Worm (Caenorhabditis elegans): ENCODE measurements around the gene prx-5.

Gene prx-5

ce11 chrII:8691344-8691960 lies 13.2 kb upstream of the prx-5 start, which contains the start of gene C34C6.3:
TSS of gene C34C6.3 (plus strand) at chrII:8691910.
- TF ChIP-seq hlh-13 (GFP tag; optimal IDR thresholded peaks at IDR 0.05) (no peak), ceh-2 (tag; optimal IDR thresholded peaks at IDR 0.05) (no peak), tbx-2 (tag; optimal IDR thresholded peaks at IDR 0.05) (no peak), pha-2 (tag; optimal IDR thresholded peaks at IDR 0.05) (no peak), fax-1 (tag; optimal IDR thresholded peaks at IDR 0.05) (no peak), pat-9 (tag; optimal IDR thresholded peaks at IDR 0.05) (no peak), elt-2 (tag; optimal IDR thresholded peaks at IDR 0.05) (no peak), dmd-4 (tag; optimal IDR thresholded peaks at IDR 0.05; ENCODE audit: borderline replicate concordance) (no peak), nfya-1 (tag; optimal IDR thresholded peaks at IDR 0.05) (no peak), unc-55 (GFP tag; optimal IDR thresholded peaks at IDR 0.05) (no peak), zip-5 (tag; optimal IDR thresholded peaks at IDR 0.05) (no peak), C38D4.7 (GFP tag; optimal IDR thresholded peaks at IDR 0.05) (no peak), ceh-6 (GFP tag; optimal IDR thresholded peaks at IDR 0.05) (no peak), nhr-11 (tag; optimal IDR thresholded peaks at IDR 0.05) (no peak), fkh-10 (GFP tag; optimal IDR thresholded peaks at IDR 0.05) (no peak), ahr-1 (tag; optimal IDR thresholded peaks at IDR 0.05) (no peak), ceh-45 (GFP tag; IDR thresholded peaks at IDR 0.05) (no peak), hlh-6 (tag; optimal IDR thresholded peaks at IDR 0.05) (no peak), tbx-7 (tag; optimal IDR thresholded peaks at IDR 0.05) (no peak)

- no peak for TF ChIP-seq hlh-6 (tag; optimal IDR thresholded peaks at IDR 0.05)
Observed at ce11 chrII:8695783-8696182, 8.8 kb upstream of the prx-5 start, which contains the start of gene C34C6.10. TSS of gene C34C6.10 (minus strand) at chrII:8695883.

- TF ChIP-seq nhr-11 (tag; optimal IDR thresholded peaks at IDR 0.05), result no peak
Observed at ce11 chrII:8698828-8699227, 5.8 kb upstream of the prx-5 start, which contains the start of gene chdh-1. TSS of gene chdh-1 (minus strand) at chrII:8698928.

DNA sequence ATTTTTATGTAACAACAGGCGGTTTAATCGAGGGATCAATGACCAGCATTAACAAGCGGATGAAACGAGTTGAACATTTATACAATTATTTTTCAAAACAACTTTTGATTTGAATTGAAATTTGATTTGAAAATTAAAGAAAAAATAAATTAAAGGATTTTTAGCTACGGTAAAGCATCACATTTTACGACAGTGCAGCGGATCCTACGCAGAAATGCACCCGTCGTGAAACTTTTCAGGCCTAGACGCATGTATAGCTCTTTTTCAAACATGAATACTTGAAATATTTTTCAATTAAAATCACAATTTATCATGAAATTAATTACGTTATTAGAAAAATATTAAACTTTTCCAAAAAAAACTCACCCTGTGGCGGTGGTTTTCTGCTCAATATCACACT lies 3.6 kb upstream of the prx-5 start:
- TF ChIP-seq F13H6.1 (tag; optimal IDR thresholded peaks at IDR 0.05), result no peak
- no peak for TF ChIP-seq pha-2 (tag; optimal IDR thresholded peaks at IDR 0.05)
- TF ChIP-seq nhr-11 (tag; optimal IDR thresholded peaks at IDR 0.05), result no peak
- TF ChIP-seq pha-4 (tag; optimal IDR thresholded peaks at IDR 0.05), result no peak
- TF ChIP-seq eyg-1 (tag; optimal IDR thresholded peaks at IDR 0.05), result no peak
- TF ChIP-seq hlh-30 (tag; optimal IDR thresholded peaks at IDR 0.05; ENCODE audit: insufficient read depth), result no peak
- no peak for TF ChIP-seq ahr-1 (tag; optimal IDR thresholded peaks at IDR 0.05)
- no peak for TF ChIP-seq fax-1 (tag; optimal IDR thresholded peaks at IDR 0.05)
- no peak for TF ChIP-seq tbx-2 (tag; optimal IDR thresholded peaks at IDR 0.05)
- TF ChIP-seq ceh-45 (GFP tag; IDR thresholded peaks at IDR 0.05), result no peak
- TF ChIP-seq hlh-6 (tag; optimal IDR thresholded peaks at IDR 0.05), result no peak

DNA sequence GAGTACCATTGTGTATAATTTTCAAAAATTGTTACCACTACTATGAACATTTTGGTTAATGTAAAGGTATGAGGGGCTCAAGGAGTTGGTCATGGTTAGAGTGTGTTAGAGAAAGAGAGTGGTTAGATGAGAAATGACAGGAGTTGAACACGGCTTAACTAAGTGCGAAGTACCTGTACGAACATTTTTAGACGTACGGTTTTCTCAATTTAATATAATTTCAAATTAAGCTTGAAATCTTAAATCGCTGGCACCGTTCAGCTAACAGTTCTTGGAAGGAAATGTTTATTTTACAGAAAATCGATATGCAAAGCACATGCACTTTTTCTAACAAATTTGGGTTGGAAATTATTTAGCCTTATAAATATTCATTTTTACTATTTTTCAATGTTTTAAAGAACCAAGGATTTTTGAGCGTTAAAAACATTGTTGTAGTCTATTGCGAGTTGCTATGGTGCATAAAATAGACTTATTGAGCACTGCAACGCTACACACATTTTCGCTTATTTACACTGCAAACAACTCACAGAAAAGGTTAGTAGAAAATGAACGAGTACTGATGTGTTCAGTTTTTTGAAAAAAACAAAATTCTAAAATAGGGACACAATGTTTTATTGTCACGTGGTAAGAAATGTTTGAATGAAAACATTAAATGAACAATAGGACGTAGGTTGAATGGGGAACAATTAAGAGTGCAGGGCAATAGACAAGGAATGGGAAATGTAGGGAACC lies 2.8 kb upstream of the prx-5 start, which contains the start of gene sphk-1:
Gene sphk-1 (minus strand): TSS at position 51 of the 732 bp plus-strand sequence.
- TF ChIP-seq hlh-30 (tag; optimal IDR thresholded peaks at IDR 0.05; ENCODE audit: insufficient read depth), result peak; percentile 26
- TF ChIP-seq K02D7.2 (tag; optimal IDR thresholded peaks at IDR 0.05), result no peak
- TF ChIP-seq sox-2 (GFP tag; IDR thresholded peaks at IDR 0.05), result peak; percentile 19; the same call in 1 of the 2 replicates
- TF ChIP-seq ceh-31 (tag; optimal IDR thresholded peaks at IDR 0.05), result no peak

ce11 chrII:8703729-8704128 lies 895 bp upstream of the prx-5 start, which contains the start of gene ceh-7:
TSS of gene ceh-7 (minus strand) at chrII:8703829.
- no peak for TF ChIP-seq pax-1 (tag; optimal IDR thresholded peaks at IDR 0.05)
- TF ChIP-seq ceh-30 (tag; optimal IDR thresholded peaks at IDR 0.05), result no peak
- TF ChIP-seq odd-2 (tag; optimal IDR thresholded peaks at IDR 0.05), result no peak
- no peak for TF ChIP-seq ets-4 (tag; optimal IDR thresholded peaks at IDR 0.05)
- TF ChIP-seq madf-2 (tag; optimal IDR thresholded peaks at IDR 0.05), result no peak
- no peak for TF ChIP-seq nhr-232 (tag; optimal IDR thresholded peaks at IDR 0.05)
- TF ChIP-seq ama-1 (optimal IDR thresholded peaks at IDR 0.05), result no peak
- no peak for TF ChIP-seq ceh-19 (GFP tag; optimal IDR thresholded peaks at IDR 0.05)
- TF ChIP-seq pqm-1 (tag; optimal IDR thresholded peaks at IDR 0.05), result no peak
- no peak for TF ChIP-seq lin-11 (tag; optimal IDR thresholded peaks at IDR 0.05)
- TF ChIP-seq pat-9 (tag; optimal IDR thresholded peaks at IDR 0.05), result no peak
- TF ChIP-seq unc-3 (GFP tag; conservative IDR thresholded peaks at IDR 0.05), result no peak
- no peak for TF ChIP-seq unc-3 (tag; optimal IDR thresholded peaks at IDR 0.05)
- no peak for TF ChIP-seq dve-1 (tag; optimal IDR thresholded peaks at IDR 0.05)
- TF ChIP-seq rnt-1 (tag; optimal IDR thresholded peaks at IDR 0.05), result no peak
- TF ChIP-seq hlh-6 (tag; optimal IDR thresholded peaks at IDR 0.05), result no peak
- no peak for TF ChIP-seq ceh-31 (tag; optimal IDR thresholded peaks at IDR 0.05)

All from whole organism, late embryonic.